Fruit fly (Drosophila melanogaster) whole organism, prepupa: Measurements from ENCODE around the gene RpL17.

Source experiments
- CG3032 ChIP-seq: fragments of 200-800 bp; optimal IDR thresholded peaks from 2 replicates; lab custom pipeline; 2019; ENCODE audit warnings: missing biosample characterization, mild to moderate bottlenecking, missing genetic modification characterization, moderate library complexity
- CG34406 ChIP-seq: fragments of 200-800 bp; sonication (Bioruptor generic); optimal IDR thresholded peaks from 3 replicates; lab custom pipeline; 2016; ENCODE audit warnings: missing biosample characterization, missing genetic modification characterization
- CG6792 ChIP-seq: fragments of 200-800 bp; sonication (Bioruptor generic); optimal IDR thresholded peaks from 3 replicates; lab custom pipeline; 2016; ENCODE audit warnings: missing biosample characterization, missing genetic modification characterization
- CG8319 ChIP-seq: fragments of 200-800 bp; sonication (Bioruptor generic); optimal IDR thresholded peaks from 3 replicates; lab custom pipeline; 2016; ENCODE audit warnings: missing biosample characterization, missing genetic modification characterization
- Lpt ChIP-seq: fragments of 200-800 bp; sonication (Bioruptor generic); optimal IDR thresholded peaks from 3 replicates; lab custom pipeline; 2016; ENCODE audit warnings: missing biosample characterization, missing genetic modification characterization
- lz ChIP-seq: fragments of 200-800 bp; sonication (Bioruptor generic); optimal IDR thresholded peaks from 3 replicates; lab custom pipeline; 2016; ENCODE audit warnings: missing biosample characterization, missing genetic modification characterization
- ss ChIP-seq, 2 experiments: fragments of 200-800 bp; sonication (Bioruptor generic); optimal IDR thresholded peaks; 2 replicates in 1 of 2; 3 replicates in 1 of 2; lab custom pipeline; 2017 to 2018; ENCODE audit warnings: mild to moderate bottlenecking in 2 of 2, missing biosample characterization in 2 of 2, missing genetic modification characterization in 2 of 2, moderate library complexity in 1 of 2

DNA sequence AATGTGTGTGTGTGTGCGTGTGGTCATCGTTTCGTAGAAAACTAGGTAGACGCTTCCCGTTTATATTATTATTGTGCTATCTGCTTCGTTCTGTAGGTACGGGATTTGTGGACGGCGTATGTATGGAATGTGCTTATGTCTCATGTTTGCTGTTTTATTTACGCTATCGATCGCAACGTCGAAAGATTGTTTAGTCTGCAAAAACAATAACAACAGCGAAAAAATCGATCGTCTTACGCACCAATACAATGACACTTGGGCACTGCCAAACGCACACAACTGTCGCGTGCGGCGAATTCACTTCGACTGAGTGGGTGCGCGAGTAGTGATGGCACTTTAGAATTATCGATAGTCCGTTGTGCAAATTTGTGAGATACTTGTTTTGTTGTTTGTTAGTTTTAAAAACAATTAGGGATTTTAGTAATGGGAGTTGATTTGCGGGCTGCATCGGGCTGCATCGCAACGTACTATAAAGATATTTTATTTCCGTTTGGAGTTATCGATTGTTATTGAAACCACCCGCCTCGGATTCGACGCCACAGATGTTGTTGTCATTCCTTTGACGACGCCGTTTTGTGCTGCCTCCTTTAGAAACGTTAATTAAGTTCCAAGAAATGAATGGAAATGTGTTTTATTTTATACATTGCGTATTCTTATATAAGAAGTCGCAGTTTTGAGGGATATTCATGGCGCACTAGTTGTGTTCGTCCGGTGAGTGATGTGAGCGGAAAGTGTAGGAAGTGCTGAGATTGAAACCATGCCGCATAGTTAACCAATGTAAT lies 15.3 kb upstream of the RpL17 start:
- TF ChIP-seq CG6792 (no peak), CG34406 (GFP tag; lab: Kevin White, UChicago) (no peak), CG8319 (GFP tag; lab: Kevin White, UChicago) (no peak), Lpt (GFP tag; lab: Kevin White, UChicago) (no peak), CG3032 (tag; lab: Kevin White, UChicago) (no peak), lz (no peak), ss (GFP tag; optimal IDR thresholded peaks at IDR 0.05; lab: Kevin White, UChicago) (no peak)
